Worm (Caenorhabditis elegans) whole organism, L1 larva: ENCODE data around the gene C37H5.14.

ENCODE experiments used
- aly-2 ChIP-seq: fragments of 150-350 bp; optimal IDR thresholded peaks from 2 replicates; lab custom pipeline; 2014; ENCODE audit warnings: missing biosample characterization, missing genetic modification characterization
- ama-1 ChIP-seq: fragments of 150-350 bp; optimal IDR thresholded peaks from 2 replicates; lab custom pipeline; 2014
- fkh-10 ChIP-seq: sonication (generic microtip); optimal IDR thresholded peaks from 2 replicates; lab custom pipeline; 2017; ENCODE audit warnings: missing biosample characterization, missing genetic modification reagents, missing genetic modification characterization
- fkh-4 ChIP-seq: sonication (generic microtip); optimal IDR thresholded peaks from 2 replicates; lab custom pipeline; 2016; ENCODE audit warnings: missing compliant biosample characterization, missing genetic modification characterization, borderline replicate concordance
- fos-1 ChIP-seq: fragments of 150-350 bp; optimal IDR thresholded peaks from 2 replicates; lab custom pipeline; 2014; ENCODE audit warnings: missing biosample characterization, missing genetic modification characterization
- lsy-2 ChIP-seq, 2 experiments: fragments of 150-350 bp; optimal IDR thresholded peaks; 2 replicates each; lab custom pipeline; 2014; ENCODE audit warnings: missing biosample characterization in 2 of 2, missing genetic modification characterization in 2 of 2
- mep-1 ChIP-seq: fragments of 150-350 bp; optimal IDR thresholded peaks from 2 replicates; lab custom pipeline; 2014; ENCODE audit warnings: missing biosample characterization, missing genetic modification characterization
- nhr-237 ChIP-seq: fragments of 150-350 bp; optimal IDR thresholded peaks from 2 replicates; lab custom pipeline; 2014; ENCODE audit warnings: missing biosample characterization, missing genetic modification characterization
- rnt-1 ChIP-seq: sonication (generic microtip); optimal IDR thresholded peaks from 2 replicates; lab custom pipeline; 2016; ENCODE audit warnings: mild to moderate bottlenecking, missing genetic modification characterization, moderate library complexity, missing compliant biosample characterization
- skn-1 ChIP-seq: fragments of 150-350 bp; optimal IDR thresholded peaks from 2 replicates; lab custom pipeline; 2014; ENCODE audit warnings: missing biosample characterization, missing genetic modification characterization
- ztf-11 ChIP-seq, 2 experiments: sonication (generic microtip); optimal IDR thresholded peaks; 2 replicates each; lab custom pipeline; 2016 to 2017; ENCODE audit warnings: missing genetic modification characterization in 2 of 2, missing biosample characterization in 1 of 2, missing compliant biosample characterization in 1 of 2

DNA sequence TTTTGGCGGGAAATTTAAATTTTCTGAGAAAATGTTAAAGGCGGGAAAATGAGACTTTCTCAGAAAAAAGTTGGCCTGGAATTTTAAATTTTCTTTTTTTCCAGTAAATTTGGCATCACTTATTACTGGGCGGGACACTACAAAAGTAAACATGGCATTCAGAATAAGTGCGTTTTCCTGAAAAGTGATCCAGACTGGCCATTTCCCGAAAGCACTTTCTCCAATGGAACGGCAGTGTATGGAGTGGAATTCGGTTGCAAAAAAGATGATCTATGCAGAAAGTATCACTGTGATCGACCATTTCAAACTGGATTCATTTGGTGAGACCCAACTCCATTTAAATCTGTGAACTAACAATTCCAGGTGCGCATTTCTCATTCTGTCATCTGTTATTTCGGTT, 46.3 kb downstream of the C37H5.14 start:
- TF ChIP-seq rnt-1 (tag; lab: Kevin White, UChicago) (no peak), fkh-10 (GFP tag; lab: Kevin White, UChicago) (no peak), ztf-11 (tag; optimal IDR thresholded peaks at IDR 0.05; lab: Kevin White, UChicago) (no peak), aly-2 (tag; lab: Kevin White, UChicago) (no peak), skn-1 (no peak), lsy-2 (tag; optimal IDR thresholded peaks at IDR 0.05; lab: Kevin White, UChicago) (no peak), nhr-237 (tag; lab: Kevin White, UChicago) (no peak), fkh-4 (tag; lab: Kevin White, UChicago) (no peak), fos-1 (tag; lab: Kevin White, UChicago) (no peak), ama-1 (no peak), mep-1 (no peak)
